Fruit fly (Drosophila melanogaster) whole organism, prepupa: ENCODE measurements around the gene CG2104.

ENCODE experiments used
- CG8119 ChIP-seq: fragments of 200-800 bp; sonication (Bioruptor generic); IDR thresholded peaks from 3 replicates; pipeline ENCODE4 v1.3.6; 2022; ENCODE audit warnings: missing biosample characterization, missing genetic modification characterization
- Hr38 ChIP-seq: sonication (Bioruptor generic); optimal IDR thresholded peaks from 2 replicates; lab custom pipeline; 2016; ENCODE audit warnings: missing biosample characterization, missing genetic modification characterization

- TF ChIP-seq Hr38 (GFP tag; lab: Kevin White, UChicago) (no peak), CG8119 (no peak)
These were observed 44.2 kb upstream of the CG2104 start for dm6 chr3R:5737263-5737662.
